Worm (Caenorhabditis elegans): ENCODE results near the gene R05H10.3.

Gene R05H10.3

DNA sequence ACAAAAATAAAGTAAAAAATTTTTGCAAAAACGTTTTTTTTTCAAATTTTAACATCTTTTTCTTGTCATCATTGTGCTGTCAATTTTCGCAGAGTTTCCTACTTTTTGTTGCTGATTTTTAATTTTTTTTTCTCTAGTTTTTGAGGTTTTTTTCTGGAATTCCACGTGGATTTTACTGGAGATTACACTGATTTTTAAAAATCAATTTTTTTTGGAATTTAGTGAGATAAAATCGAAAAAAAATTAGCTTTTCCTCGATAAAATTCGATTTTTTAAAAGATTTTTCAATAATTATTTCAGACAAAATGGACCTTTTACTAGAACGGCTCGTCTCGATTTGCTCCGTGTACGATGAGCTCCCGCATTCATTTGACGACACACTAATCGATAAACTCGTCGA, at the start of gene R05H10.3:
Gene R05H10.3, plus strand, starts transcription at position 301 of the 400 bp plus-strand sequence.
- TF ChIP-seq ztf-4 (tag; optimal IDR thresholded peaks at IDR 0.05) (no peak), ama-1 (optimal IDR thresholded peaks at IDR 0.05) (peak; percentile 3)

DNA sequence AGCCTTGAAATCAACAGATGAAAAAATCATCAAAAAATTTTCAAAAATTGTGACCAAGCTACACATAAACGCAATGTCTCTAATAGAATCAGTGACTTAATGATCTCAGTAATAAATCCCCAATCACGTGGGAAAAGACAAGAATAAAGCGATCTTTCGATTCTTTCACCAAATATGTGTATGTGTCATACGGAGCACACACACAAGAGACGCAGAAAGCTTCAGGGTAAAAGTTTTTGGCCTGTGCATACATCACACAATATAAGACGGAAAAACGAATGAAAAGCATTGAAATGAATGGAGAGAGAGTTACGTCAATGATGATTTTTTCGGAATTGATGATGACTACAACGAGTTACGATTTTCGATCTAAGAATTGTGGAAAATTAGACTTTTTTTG, 49.3 kb upstream of the R05H10.3 start:
- TF ChIP-seq ceh-9 (tag; optimal IDR thresholded peaks at IDR 0.05) (no peak), elt-1 (tag; optimal IDR thresholded peaks at IDR 0.05) (no peak), skn-1 (tag; optimal IDR thresholded peaks at IDR 0.05) (peak; percentile 25), ceh-82 (tag; optimal IDR thresholded peaks at IDR 0.05) (no peak), lin-15B (tag; optimal IDR thresholded peaks at IDR 0.05) (no peak), R02D3.7 (tag; optimal IDR thresholded peaks at IDR 0.05) (no peak), ztf-11 (tag; optimal IDR thresholded peaks at IDR 0.05) (no peak), jun-1 (tag; optimal IDR thresholded peaks at IDR 0.05) (no peak), pha-4 (tag; optimal IDR thresholded peaks at IDR 0.05) (peak; percentile 2), pqm-1 (tag; optimal IDR thresholded peaks at IDR 0.05) (peak; percentile 24), nhr-77 (tag; optimal IDR thresholded peaks at IDR 0.05) (no peak), ztf-4 (tag; optimal IDR thresholded peaks at IDR 0.05) (no peak), zag-1 (tag; optimal IDR thresholded peaks at IDR 0.05) (no peak), nhr-12 (tag; optimal IDR thresholded peaks at IDR 0.05) (no peak), nhr-11 (tag; optimal IDR thresholded peaks at IDR 0.05) (no peak)

DNA sequence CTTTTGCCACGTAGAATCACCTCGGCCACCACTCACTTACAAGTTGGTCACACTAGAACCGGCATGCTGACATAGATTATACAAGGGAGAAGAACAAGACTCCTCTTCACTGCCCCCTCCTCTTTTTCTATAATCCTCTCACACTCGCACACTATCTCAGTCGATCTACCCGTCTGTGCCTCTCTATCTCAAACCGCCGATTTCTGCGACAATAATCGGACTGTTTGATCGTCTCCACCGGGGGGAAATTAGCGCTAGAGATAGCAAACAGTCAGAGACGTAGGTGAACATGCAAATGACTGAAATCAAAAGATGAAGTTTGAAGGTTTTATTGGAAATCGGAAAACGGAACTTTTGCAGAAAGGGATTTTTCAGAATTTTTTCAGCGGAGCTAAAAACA, 47.3 kb upstream of the R05H10.3 start:
- TF ChIP-seq unc-39 (tag; optimal IDR thresholded peaks at IDR 0.05), result no peak
- no peak for TF ChIP-seq ama-1 (optimal IDR thresholded peaks at IDR 0.05)
- TF ChIP-seq lsy-12 (tag; optimal IDR thresholded peaks at IDR 0.05), result peak; percentile 35
- peak; percentile 94 for TF ChIP-seq nhr-23 (tag; optimal IDR thresholded peaks at IDR 0.05)
- TF ChIP-seq fos-1 (tag; optimal IDR thresholded peaks at IDR 0.05), result no peak
- no peak for TF ChIP-seq unc-62 (GFP tag; optimal IDR thresholded peaks at IDR 0.05)
- peak; percentile 95 for TF ChIP-seq nhr-25 (tag; optimal IDR thresholded peaks at IDR 0.05)
- TF ChIP-seq ceh-28 (tag; optimal IDR thresholded peaks at IDR 0.05), result peak; percentile 55
- TF ChIP-seq aly-2 (tag; optimal IDR thresholded peaks at IDR 0.05), result no peak
- TF ChIP-seq nhr-67 (tag; optimal IDR thresholded peaks at IDR 0.05), result no peak
- peak; percentile 62 for TF ChIP-seq nhr-43 (tag; optimal IDR thresholded peaks at IDR 0.05; ENCODE audit: poor library complexity, severe bottlenecking)
- TF ChIP-seq ceh-82 (tag; optimal IDR thresholded peaks at IDR 0.05), result peak; percentile 30
- TF ChIP-seq pha-4 (tag; optimal IDR thresholded peaks at IDR 0.05), result peak; percentile 88
- TF ChIP-seq elt-2 (tag; optimal IDR thresholded peaks at IDR 0.05), result peak; percentile 79
- peak; percentile 53 for TF ChIP-seq jun-1 (tag; optimal IDR thresholded peaks at IDR 0.05)
- TF ChIP-seq nhr-77 (tag; optimal IDR thresholded peaks at IDR 0.05), result no peak
- TF ChIP-seq elt-1 (tag; optimal IDR thresholded peaks at IDR 0.05), result peak; percentile 71
- no peak for TF ChIP-seq ztf-11 (tag; optimal IDR thresholded peaks at IDR 0.05)
- TF ChIP-seq ztf-4 (tag; optimal IDR thresholded peaks at IDR 0.05), result no peak
- peak; percentile 94 for TF ChIP-seq pqm-1 (tag; optimal IDR thresholded peaks at IDR 0.05)
- TF ChIP-seq lin-39 (tag; optimal IDR thresholded peaks at IDR 0.05), result no peak
- peak; percentile 37 for TF ChIP-seq nfya-1 (tag; optimal IDR thresholded peaks at IDR 0.05; ENCODE audit: insufficient read depth)
- peak; percentile 56 for TF ChIP-seq skn-1 (tag; optimal IDR thresholded peaks at IDR 0.05)
- no peak for TF ChIP-seq ceh-16 (tag; optimal IDR thresholded peaks at IDR 0.05)
- TF ChIP-seq tbx-2 (tag; optimal IDR thresholded peaks at IDR 0.05), result no peak
- TF ChIP-seq hmg-11 (tag; optimal IDR thresholded peaks at IDR 0.05), result no peak
- no peak for TF ChIP-seq nhr-11 (tag; optimal IDR thresholded peaks at IDR 0.05)
- peak; percentile 20 for TF ChIP-seq lin-15B (tag; optimal IDR thresholded peaks at IDR 0.05)
- TF ChIP-seq egl-27 (tag; optimal IDR thresholded peaks at IDR 0.05), result no peak
- TF ChIP-seq R02D3.7 (tag; optimal IDR thresholded peaks at IDR 0.05), result no peak

DNA sequence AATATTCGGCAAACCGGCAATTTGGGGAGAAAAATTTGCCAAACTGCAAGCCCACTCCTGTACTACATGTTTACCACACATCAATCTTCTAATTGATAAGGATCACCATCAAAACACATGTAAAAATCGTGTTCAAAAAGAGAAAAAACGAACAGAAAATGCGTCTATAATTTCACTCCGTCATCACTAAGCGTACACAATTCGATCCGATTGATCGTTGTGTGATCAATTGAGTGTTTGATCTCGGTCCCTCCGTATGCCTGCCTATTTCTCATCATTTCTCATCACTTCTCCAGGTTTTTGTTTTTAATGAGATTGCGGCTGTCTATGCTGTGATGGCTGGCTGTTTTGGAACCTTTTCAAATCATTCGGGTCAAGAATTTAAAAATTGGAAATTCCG, 44.3 kb upstream of the R05H10.3 start:
- TF ChIP-seq nfya-1 (tag; optimal IDR thresholded peaks at IDR 0.05; ENCODE audit: insufficient read depth) (peak; percentile 23), nhr-43 (tag; optimal IDR thresholded peaks at IDR 0.05; ENCODE audit: poor library complexity, severe bottlenecking) (peak; percentile 75), ztf-11 (tag; optimal IDR thresholded peaks at IDR 0.05) (no peak)

DNA sequence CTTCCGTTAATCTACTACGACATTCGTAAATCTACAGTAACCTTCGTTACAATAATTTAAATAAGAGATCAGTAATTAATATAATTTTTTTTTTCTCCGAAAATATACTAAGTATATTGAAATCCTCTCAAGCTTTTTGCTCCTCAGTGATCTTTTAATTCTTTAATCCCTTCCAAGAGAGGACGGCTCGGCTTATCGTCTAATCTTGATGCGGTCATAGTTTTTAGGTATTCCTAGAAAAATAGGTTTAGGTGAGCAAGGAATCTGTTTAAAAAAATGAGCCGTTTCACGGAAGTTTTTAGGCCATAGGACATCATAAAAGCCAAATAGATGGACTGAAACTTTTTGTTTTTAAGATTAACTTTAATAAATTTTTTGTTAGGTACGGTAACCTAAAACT, 37.7 kb upstream of the R05H10.3 start:
- no peak for TF ChIP-seq elt-3 (tag; optimal IDR thresholded peaks at IDR 0.05)
- no peak for TF ChIP-seq eor-1 (tag; optimal IDR thresholded peaks at IDR 0.05)
- TF ChIP-seq ceh-28 (tag; optimal IDR thresholded peaks at IDR 0.05), result no peak
- TF ChIP-seq nhr-67 (tag; optimal IDR thresholded peaks at IDR 0.05), result no peak
- TF ChIP-seq elt-1 (tag; optimal IDR thresholded peaks at IDR 0.05), result no peak
- no peak for TF ChIP-seq pha-4 (tag; optimal IDR thresholded peaks at IDR 0.05)
- TF ChIP-seq ceh-9 (tag; optimal IDR thresholded peaks at IDR 0.05), result no peak
- no peak for TF ChIP-seq nhr-11 (tag; optimal IDR thresholded peaks at IDR 0.05)
- TF ChIP-seq ceh-82 (tag; optimal IDR thresholded peaks at IDR 0.05), result no peak
- TF ChIP-seq nhr-12 (tag; optimal IDR thresholded peaks at IDR 0.05), result no peak
- no peak for TF ChIP-seq jun-1 (tag; optimal IDR thresholded peaks at IDR 0.05)
- TF ChIP-seq sea-2 (GFP tag; optimal IDR thresholded peaks at IDR 0.05), result no peak
- no peak for TF ChIP-seq pqm-1 (tag; optimal IDR thresholded peaks at IDR 0.05)
- no peak for TF ChIP-seq nhr-76 (tag; optimal IDR thresholded peaks at IDR 0.05)
- no peak for TF ChIP-seq lsy-12 (tag; optimal IDR thresholded peaks at IDR 0.05)
- no peak for TF ChIP-seq nhr-25 (tag; optimal IDR thresholded peaks at IDR 0.05)
- TF ChIP-seq lin-39 (tag; optimal IDR thresholded peaks at IDR 0.05), result no peak
- no peak for TF ChIP-seq nhr-43 (tag; optimal IDR thresholded peaks at IDR 0.05; ENCODE audit: poor library complexity, severe bottlenecking)
- TF ChIP-seq unc-62 (GFP tag; optimal IDR thresholded peaks at IDR 0.05), result no peak
